Fruit fly (Drosophila melanogaster): ENCODE measurements around the gene CG4362.

The CG4362 gene

dm6 chr3R:20261225-20261968, 45.9 kb downstream of the CG4362 start (continued):
- no peak for TF ChIP-seq CG7963 (GFP tag; IDR thresholded peaks at IDR 0.05; ENCODE audit: partially characterized antibody)
- TF ChIP-seq NfI (GFP tag; optimal IDR thresholded peaks at IDR 0.05) = peak; percentile 82
- TF ChIP-seq CG7372 (GFP tag; IDR thresholded peaks at IDR 0.05) = peak; percentile 84
- TF ChIP-seq CG8359 (GFP tag; optimal IDR thresholded peaks at IDR 0.05; ENCODE audit: borderline replicate concordance) = peak; percentile 53
- peak; percentile 93 for TF ChIP-seq HmgZ (tag; optimal IDR thresholded peaks at IDR 0.05)
- TF ChIP-seq CG10959 (GFP tag; IDR thresholded peaks at IDR 0.05) = no peak
- TF ChIP-seq ara (GFP tag; IDR thresholded peaks at IDR 0.05) = peak; percentile 75
- peak; percentile 83 for TF ChIP-seq D19A (tag; optimal IDR thresholded peaks at IDR 0.05)
- peak; percentile 69 for TF ChIP-seq CG14050 (GFP tag; IDR thresholded peaks at IDR 0.05)
- no peak for TF ChIP-seq CG16813 (GFP tag; IDR thresholded peaks at IDR 0.05; ENCODE audit: partially characterized antibody)
- TF ChIP-seq CG4730 (GFP tag; IDR thresholded peaks at IDR 0.05) = peak; percentile 75
- peak; percentile 79 for TF ChIP-seq wdn (GFP tag; IDR thresholded peaks at IDR 0.05)
- no peak for TF ChIP-seq Dip2 (GFP tag; IDR thresholded peaks at IDR 0.05)
- TF ChIP-seq CG10147 (GFP tag; optimal IDR thresholded peaks at IDR 0.05) = peak; percentile 85
- TF ChIP-seq CG6854 (GFP tag; optimal IDR thresholded peaks at IDR 0.05) = peak; percentile 81
- peak; percentile 52 for TF ChIP-seq NC2β (GFP tag; optimal IDR thresholded peaks at IDR 0.05)
- peak; percentile 53; the same call in 1 of the 2 replicates for TF ChIP-seq CG5953 (GFP tag; IDR thresholded peaks at IDR 0.05)
- peak in 1 of 2 experiments; percentile 71 for TF ChIP-seq Pdp1 (GFP tag; optimal IDR thresholded peaks at IDR 0.05)
- TF ChIP-seq Mad (GFP tag; optimal IDR thresholded peaks at IDR 0.05) = peak; percentile 25
- peak; percentile 62 for TF ChIP-seq trem (tag; optimal IDR thresholded peaks at IDR 0.05)
- TF ChIP-seq Kr (GFP tag; optimal IDR thresholded peaks at IDR 0.05) = no peak
- TF ChIP-seq CG11093 (GFP tag; IDR thresholded peaks at IDR 0.05) = 0 out of 3 replicates have a peak, but pooled peaks have one; percentile 33
- TF ChIP-seq CG16863 (GFP tag; optimal IDR thresholded peaks at IDR 0.05) = peak; percentile 54
- peak; percentile 46 for TF ChIP-seq CG11398 (GFP tag; optimal IDR thresholded peaks at IDR 0.05)
- TF ChIP-seq kah (GFP tag; optimal IDR thresholded peaks at IDR 0.05) = peak; percentile 66
- no peak for TF ChIP-seq vnd (GFP tag; IDR thresholded peaks at IDR 0.05; ENCODE audit: partially characterized antibody)
- TF ChIP-seq CG9932 (GFP tag; IDR thresholded peaks at IDR 0.05) = peak; percentile 88
- TF ChIP-seq Side (GFP tag; optimal IDR thresholded peaks at IDR 0.05) = peak; percentile 38
- no peak for TF ChIP-seq sna (GFP tag; IDR thresholded peaks at IDR 0.05; ENCODE audit: partially characterized antibody)
- TF ChIP-seq shn (GFP tag; optimal IDR thresholded peaks at IDR 0.05) = peak; percentile 19
- peak; percentile 79 for TF ChIP-seq Hr3 (GFP tag; optimal IDR thresholded peaks at IDR 0.05)
- TF ChIP-seq al (GFP tag; IDR thresholded peaks at IDR 0.05) = peak; percentile 77
- peak; percentile 47 for TF ChIP-seq CG2202 (tag; optimal IDR thresholded peaks at IDR 0.05)
- peak; percentile 97 for TF ChIP-seq Drgx (GFP tag; IDR thresholded peaks at IDR 0.05)
- peak; percentile 82 for TF ChIP-seq fd96Cb (tag; optimal IDR thresholded peaks at IDR 0.05)
- peak; percentile 4 for TF ChIP-seq slou (GFP tag; optimal IDR thresholded peaks at IDR 0.05)
- TF ChIP-seq CoRest (tag; optimal IDR thresholded peaks at IDR 0.05) = peak; percentile 92
- no peak for TF ChIP-seq Gsc (GFP tag; IDR thresholded peaks at IDR 0.05)
- no peak for TF ChIP-seq CG7745 (tag; optimal IDR thresholded peaks at IDR 0.05)
- TF ChIP-seq CG9876 (GFP tag; optimal IDR thresholded peaks at IDR 0.05) = no peak
- peak; percentile 34 for TF ChIP-seq p53 (GFP tag; optimal IDR thresholded peaks at IDR 0.05)
- no peak for TF ChIP-seq CG2129 (GFP tag; IDR thresholded peaks at IDR 0.05; ENCODE audit: partially characterized antibody)
- TF ChIP-seq CG9437 (GFP tag; optimal IDR thresholded peaks at IDR 0.05) = peak; percentile 78
- TF ChIP-seq amos (GFP tag; IDR thresholded peaks at IDR 0.05; ENCODE audit: partially characterized antibody) = no peak
- TF ChIP-seq Sin3A (optimal IDR thresholded peaks at IDR 0.05) = no peak
- TF ChIP-seq CG1233 (GFP tag; optimal IDR thresholded peaks at IDR 0.05) = peak; percentile 87
- no peak for TF ChIP-seq lov (optimal IDR thresholded peaks at IDR 0.05)
- no peak for TF ChIP-seq lov (GFP tag; IDR thresholded peaks at IDR 0.05)
- peak; percentile 91 for TF ChIP-seq unpg (GFP tag; optimal IDR thresholded peaks at IDR 0.05)
- peak; percentile 52 for TF ChIP-seq Spps (tag; optimal IDR thresholded peaks at IDR 0.05)
